Fruit fly (Drosophila melanogaster) whole organism, embryonic: ENCODE data around the gene CG34266.

ENCODE experiments used
- Asciz ChIP-seq: fragments of 200-800 bp; sonication (Bioruptor generic); optimal IDR thresholded peaks from 2 replicates; lab custom pipeline; 2017; ENCODE audit warnings: missing biosample characterization, mild to moderate bottlenecking, missing genetic modification characterization, missing genetic modification reagents
- Atf6 ChIP-seq: fragments of 200-800 bp; sonication (Bioruptor generic); IDR thresholded peaks from 2 replicates; pipeline ENCODE4 v1.3.6; 2022; ENCODE audit warnings: missing biosample characterization, missing genetic modification characterization
- CG10147 ChIP-seq: fragments of 200-800 bp; sonication (Bioruptor generic); optimal IDR thresholded peaks from 2 replicates; lab custom pipeline; 2019; ENCODE audit warnings: missing biosample characterization, mild to moderate bottlenecking, missing genetic modification characterization, moderate library complexity
- CG10431 ChIP-seq: fragments of 200-800 bp; sonication (Bioruptor generic); optimal IDR thresholded peaks from 3 replicates; lab custom pipeline; 2018; ENCODE audit warnings: missing biosample characterization, mild to moderate bottlenecking, missing genetic modification characterization
- CG11504 ChIP-seq: fragments of 200-800 bp; sonication (Bioruptor generic); optimal IDR thresholded peaks from 3 replicates; lab custom pipeline; 2019; ENCODE audit warnings: missing biosample characterization, mild to moderate bottlenecking, missing genetic modification characterization, moderate library complexity
- CG14667 ChIP-seq: fragments of 200-800 bp; sonication (Bioruptor generic); IDR thresholded peaks from 2 replicates; pipeline ENCODE4 v1.3.6; 2022; ENCODE audit warnings: missing biosample characterization, missing genetic modification characterization
- CG15269 ChIP-seq: fragments of 200-800 bp; sonication (Bioruptor generic); optimal IDR thresholded peaks from 2 replicates; lab custom pipeline; 2018; ENCODE audit warnings: missing biosample characterization, mild to moderate bottlenecking, missing genetic modification characterization, moderate library complexity
- CG16813 ChIP-seq: fragments of 200-800 bp; sonication (Bioruptor generic); IDR thresholded peaks from 3 replicates; pipeline ENCODE4 v1.3.6; 2022; ENCODE audit warnings: missing biosample characterization, missing genetic modification characterization; ENCODE audit not compliant: partially characterized antibody
- CG17359 ChIP-seq: fragments of 200-800 bp; sonication (Bioruptor generic); optimal IDR thresholded peaks from 3 replicates; lab custom pipeline; 2018; ENCODE audit warnings: missing biosample characterization, mild to moderate bottlenecking, missing genetic modification characterization, moderate library complexity
- CG17361 ChIP-seq: fragments of 200-800 bp; sonication (Bioruptor generic); IDR thresholded peaks from 3 replicates; pipeline ENCODE4 v1.3.6; 2022; ENCODE audit warnings: missing biosample characterization, missing genetic modification characterization
- CG2678 ChIP-seq: fragments of 200-800 bp; sonication (Bioruptor generic); optimal IDR thresholded peaks from 3 replicates; lab custom pipeline; 2019; ENCODE audit warnings: missing biosample characterization, mild to moderate bottlenecking, missing genetic modification characterization, moderate library complexity
- CG30431 ChIP-seq: fragments of 200-800 bp; sonication (Bioruptor generic); optimal IDR thresholded peaks from 2 replicates; lab custom pipeline; 2017; ENCODE audit warnings: missing biosample characterization, missing genetic modification characterization
- CG31441 ChIP-seq: fragments of 200-800 bp; sonication (Bioruptor generic); IDR thresholded peaks from 2 replicates; pipeline ENCODE4 v1.3.6; 2022; ENCODE audit warnings: missing biosample characterization, missing genetic modification characterization
- CG6689 ChIP-seq: fragments of 200-800 bp; sonication (Bioruptor generic); IDR thresholded peaks from 2 replicates; pipeline ENCODE4 v1.3.6; 2022; ENCODE audit warnings: missing biosample characterization, missing genetic modification characterization
- CG7357 ChIP-seq: fragments of 200-800 bp; sonication (Bioruptor generic); IDR thresholded peaks from 3 replicates; pipeline ENCODE4 v1.3.6; 2022; ENCODE audit warnings: missing biosample characterization, missing genetic modification characterization
- CG8290 ChIP-seq, 3 experiments: fragments of 200-800 bp; sonication (Bioruptor generic); optimal IDR thresholded peaks; 2 replicates each; lab custom pipeline; 2016 to 2019; ENCODE audit warnings: missing biosample characterization in 3 of 3, missing genetic modification characterization in 3 of 3, mild to moderate bottlenecking in 2 of 3, moderate library complexity in 1 of 3
- CG9876 ChIP-seq: fragments of 200-800 bp; sonication (Bioruptor generic); optimal IDR thresholded peaks from 2 replicates; lab custom pipeline; 2016; ENCODE audit warnings: missing biosample characterization, missing genetic modification characterization
- Dek ChIP-seq: fragments of 200-800 bp; sonication (Bioruptor generic); optimal IDR thresholded peaks from 3 replicates; lab custom pipeline; 2019; ENCODE audit warnings: missing biosample characterization, mild to moderate bottlenecking, missing genetic modification characterization, moderate library complexity
- Drgx ChIP-seq: fragments of 200-800 bp; sonication (Bioruptor generic); IDR thresholded peaks from 2 replicates; pipeline ENCODE4 v1.3.6; 2022; ENCODE audit warnings: missing biosample characterization, missing genetic modification characterization
- HLH54F ChIP-seq: fragments of 200-800 bp; sonication (Bioruptor generic); optimal IDR thresholded peaks from 3 replicates; lab custom pipeline; 2016; ENCODE audit warnings: missing biosample characterization, missing genetic modification characterization
- Hr3 ChIP-seq: fragments of 200-800 bp; sonication (Bioruptor generic); optimal IDR thresholded peaks from 3 replicates; lab custom pipeline; 2016; ENCODE audit warnings: missing biosample characterization, missing genetic modification characterization
- Hr51 ChIP-seq, 2 experiments: fragments of 200-800 bp; sonication (Bioruptor generic); optimal IDR thresholded peaks; 2 replicates in 1 of 2; 3 replicates in 1 of 2; lab custom pipeline; 2016 to 2018; ENCODE audit warnings: missing biosample characterization in 2 of 2, missing genetic modification characterization in 2 of 2, mild to moderate bottlenecking in 1 of 2, moderate library complexity in 1 of 2
- Rfx ChIP-seq: fragments of 200-800 bp; sonication (Bioruptor generic); IDR thresholded peaks from 2 replicates; pipeline ENCODE4 v1.3.6; 2022; ENCODE audit warnings: missing biosample characterization, missing genetic modification characterization
- Sox102F ChIP-seq: fragments of 200-800 bp; sonication (Bioruptor generic); optimal IDR thresholded peaks from 2 replicates; lab custom pipeline; 2018; ENCODE audit warnings: missing biosample characterization, mild to moderate bottlenecking, missing genetic modification characterization, moderate library complexity
- Sry-β ChIP-seq: fragments of 200-800 bp; sonication (Bioruptor generic); optimal IDR thresholded peaks from 2 replicates; lab custom pipeline; 2018; ENCODE audit warnings: missing biosample characterization, mild to moderate bottlenecking, missing genetic modification characterization, moderate library complexity
- Trl ChIP-seq, 3 experiments: fragments of >200 bp in 2 of 3; fragments of 200-800 bp in 1 of 3; sonication (Bioruptor generic) in 1 of 3; optimal IDR thresholded peaks; 2 replicates in 1 of 3; 3 replicates in 2 of 3; lab custom pipeline; 2016 to 2017; ENCODE audit warnings: missing biosample characterization in 1 of 3, missing genetic modification characterization in 1 of 3
- al ChIP-seq: fragments of 200-800 bp; sonication (Bioruptor generic); IDR thresholded peaks from 2 replicates; pipeline ENCODE4 v1.3.6; 2022; ENCODE audit warnings: missing biosample characterization, missing genetic modification characterization
- bsh ChIP-seq, 2 experiments: fragments of 200-800 bp; sonication (Bioruptor generic); optimal IDR thresholded peaks; 2 replicates each; lab custom pipeline; 2017 to 2018; ENCODE audit warnings: mild to moderate bottlenecking in 2 of 2, missing biosample characterization in 2 of 2, missing genetic modification characterization in 2 of 2, moderate library complexity in 1 of 2
- crol ChIP-seq: fragments of 200-800 bp; sonication (Bioruptor generic); IDR thresholded peaks from 2 replicates; pipeline ENCODE4 v1.3.6; 2022; ENCODE audit warnings: missing biosample characterization, missing genetic modification characterization
- dmrt99B ChIP-seq: fragments of 200-800 bp; sonication (Bioruptor generic); optimal IDR thresholded peaks from 2 replicates; lab custom pipeline; 2018; ENCODE audit warnings: missing biosample characterization, mild to moderate bottlenecking, missing genetic modification characterization, moderate library complexity
- gce ChIP-seq: fragments of 200-800 bp; sonication (Bioruptor generic); IDR thresholded peaks from 3 replicates; pipeline ENCODE4 v1.3.6; 2022; ENCODE audit warnings: missing biosample characterization, missing genetic modification characterization
- gem ChIP-seq: fragments of 200-800 bp; sonication (Bioruptor generic); optimal IDR thresholded peaks from 2 replicates; lab custom pipeline; 2019; ENCODE audit warnings: missing biosample characterization, mild to moderate bottlenecking, missing genetic modification characterization, moderate library complexity
- jigr1 ChIP-seq: fragments of 200-800 bp; sonication (Bioruptor generic); IDR thresholded peaks from 3 replicates; pipeline ENCODE4 v1.3.6; 2022; ENCODE audit warnings: missing biosample characterization, missing genetic modification characterization
- jumu ChIP-seq: fragments of 200-800 bp; sonication (Bioruptor generic); optimal IDR thresholded peaks from 3 replicates; lab custom pipeline; 2016; ENCODE audit warnings: missing biosample characterization, missing genetic modification characterization
- ken ChIP-seq: fragments of 200-800 bp; sonication (Bioruptor generic); IDR thresholded peaks from 3 replicates; pipeline ENCODE4 v1.3.6; 2022; ENCODE audit warnings: missing biosample characterization, missing genetic modification characterization
- lab ChIP-seq: fragments of 200-800 bp; sonication (Bioruptor generic); optimal IDR thresholded peaks from 3 replicates; lab custom pipeline; 2017; ENCODE audit warnings: missing biosample characterization, missing genetic modification characterization, mild to moderate bottlenecking, moderate library complexity, missing genetic modification reagents
- lola ChIP-seq, 3 experiments: fragments of >200 bp in 2 of 3; fragments of 200-800 bp in 1 of 3; sonication (Bioruptor generic) in 1 of 3; optimal IDR thresholded peaks; 2 replicates each; lab custom pipeline; 2017 to 2019; ENCODE audit warnings: missing biosample characterization in 3 of 3, missing genetic modification characterization in 3 of 3, mild to moderate bottlenecking in 1 of 3, moderate library complexity in 1 of 3
- pros ChIP-seq: fragments of 200-800 bp; sonication (Bioruptor generic); optimal IDR thresholded peaks from 3 replicates; lab custom pipeline; 2019; ENCODE audit warnings: missing biosample characterization, mild to moderate bottlenecking, missing genetic modification characterization, moderate library complexity
- schlank ChIP-seq: fragments of 200-800 bp; sonication (Bioruptor generic); optimal IDR thresholded peaks from 2 replicates; lab custom pipeline; 2018; ENCODE audit warnings: missing biosample characterization, mild to moderate bottlenecking, missing genetic modification characterization
- tll ChIP-seq, 2 experiments: fragments of 200-800 bp in 1 of 2; fragments of >200 bp in 1 of 2; sonication (Bioruptor generic) in 1 of 2; optimal IDR thresholded peaks; 2 replicates each; lab custom pipeline; 2017 to 2019; ENCODE audit warnings: missing biosample characterization in 2 of 2, missing genetic modification characterization in 2 of 2, mild to moderate bottlenecking in 1 of 2, moderate library complexity in 1 of 2
- tup ChIP-seq: fragments of 200-800 bp; sonication (Bioruptor generic); optimal IDR thresholded peaks from 2 replicates; lab custom pipeline; 2016; ENCODE audit warnings: missing biosample characterization, mild to moderate bottlenecking, missing genetic modification characterization, moderate library complexity
- unpg ChIP-seq: fragments of 200-800 bp; sonication (Bioruptor generic); optimal IDR thresholded peaks from 3 replicates; lab custom pipeline; 2018; ENCODE audit warnings: missing biosample characterization, mild to moderate bottlenecking, missing genetic modification characterization, moderate library complexity
- zfh2 ChIP-seq: fragments of 200-800 bp; sonication (Bioruptor generic); optimal IDR thresholded peaks from 2 replicates; lab custom pipeline; 2016; ENCODE audit warnings: missing biosample characterization, missing genetic modification characterization

CG34266 gene

DNA sequence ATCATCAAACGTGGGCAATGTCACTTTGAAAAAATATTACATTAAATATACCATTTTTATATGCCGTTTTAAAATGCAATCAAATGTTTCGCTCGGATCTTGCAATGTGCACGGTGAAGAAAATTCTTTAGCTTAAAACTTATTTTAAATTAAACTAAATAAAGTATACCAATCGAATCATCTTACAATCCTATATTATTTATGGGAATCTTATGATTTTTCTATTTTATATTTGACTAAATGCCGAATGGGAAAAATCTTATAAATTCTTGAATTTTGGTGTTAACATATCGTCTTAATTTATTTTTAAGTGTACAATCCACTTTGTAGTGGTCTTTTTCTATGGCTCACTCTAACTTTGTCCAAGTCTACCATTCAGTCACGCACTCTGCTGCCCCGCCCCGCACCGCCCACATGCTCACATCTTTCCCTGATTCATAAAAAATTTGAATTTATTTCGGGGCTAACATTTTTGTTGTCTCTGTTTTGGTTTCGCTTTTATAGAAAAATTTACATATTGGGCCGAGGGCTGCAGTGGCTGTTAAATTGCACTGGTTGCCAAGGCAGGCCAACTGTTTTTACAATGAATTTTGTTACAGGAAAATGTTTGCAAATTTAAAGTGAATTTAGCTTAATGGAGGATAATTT lies 43.0 kb downstream of the CG34266 start (continued):
- peak; percentile 50 for TF ChIP-seq lab (GFP tag; lab: Kevin White, UChicago)
- no peak for TF ChIP-seq CG14667

DNA sequence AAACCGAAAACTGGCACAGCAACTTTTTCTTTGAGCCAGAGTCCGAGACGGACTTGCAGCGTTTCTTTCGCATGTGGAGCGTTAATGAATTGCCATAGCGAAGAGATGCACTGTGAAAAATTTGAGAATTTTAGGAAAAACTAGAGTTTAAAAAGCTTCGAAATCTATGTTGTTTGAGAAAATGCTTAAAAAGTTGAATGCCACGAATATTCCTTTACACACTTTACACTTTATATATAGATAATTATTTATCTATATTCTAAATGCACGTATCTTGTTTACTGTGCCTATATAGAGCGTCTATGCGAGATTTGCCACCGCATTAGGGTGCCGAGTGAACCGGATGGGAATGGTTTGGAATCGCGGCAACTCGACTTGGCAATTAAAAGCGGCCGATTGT lies 44.3 kb downstream of the CG34266 start:
- no peak for TF ChIP-seq lola (GFP tag; optimal IDR thresholded peaks at IDR 0.05; lab: Kevin White, UChicago)
- no peak for TF ChIP-seq CG8290 (GFP tag; optimal IDR thresholded peaks at IDR 0.05; lab: Kevin White, UChicago)
- TF ChIP-seq CG8290 (tag; optimal IDR thresholded peaks at IDR 0.05; lab: Kevin White, UChicago), result no peak
- TF ChIP-seq unpg (GFP tag; lab: Kevin White, UChicago), result peak; percentile 13
- TF ChIP-seq CG11504, result peak; percentile 36
- 0 out of 2 replicates have a peak, but pooled peaks have one; percentile 18 for TF ChIP-seq CG31441
- no peak for TF ChIP-seq tll (GFP tag; optimal IDR thresholded peaks at IDR 0.05; lab: Kevin White, UChicago)
- TF ChIP-seq CG17361 (GFP tag; lab: Robert Waterston, UW), result 0 out of 3 replicates have a peak, but pooled peaks have one; percentile 39
- TF ChIP-seq Sry-β (GFP tag; lab: Kevin White, UChicago), result no peak
- TF ChIP-seq crol, result no peak
- no peak for TF ChIP-seq CG9876 (GFP tag; lab: Kevin White, UChicago)
- no peak for TF ChIP-seq jigr1 (GFP tag; lab: Robert Waterston, UW)
- TF ChIP-seq CG10147 (GFP tag; lab: Kevin White, UChicago), result no peak
- peak; percentile 93 for TF ChIP-seq Drgx
- TF ChIP-seq ken (GFP tag; lab: Robert Waterston, UW), result no peak
- no peak for TF ChIP-seq schlank
- no peak for TF ChIP-seq HLH54F (GFP tag; lab: Kevin White, UChicago)
- TF ChIP-seq CG15269 (tag; lab: Kevin White, UChicago), result peak; percentile 12
- TF ChIP-seq gce (GFP tag; lab: Robert Waterston, UW), result no peak
- no peak for TF ChIP-seq Rfx (GFP tag; lab: Robert Waterston, UW)
- no peak for TF ChIP-seq al (GFP tag; lab: Robert Waterston, UW)
- TF ChIP-seq gem, result peak; percentile 42
- no peak for TF ChIP-seq tup (GFP tag; lab: Kevin White, UChicago)
- TF ChIP-seq dmrt99B, result peak; percentile 51
- peak in 1 of 2 experiments; percentile 68 for TF ChIP-seq bsh (GFP tag; optimal IDR thresholded peaks at IDR 0.05; lab: Kevin White, UChicago)
- no peak for TF ChIP-seq jumu (GFP tag; lab: Kevin White, UChicago)
- TF ChIP-seq Atf6, result no peak
- TF ChIP-seq CG10431 (GFP tag; lab: Kevin White, UChicago), result no peak
- no peak for TF ChIP-seq pros (GFP tag; lab: Kevin White, UChicago)
- TF ChIP-seq Trl (optimal IDR thresholded peaks at IDR 0.05; lab: Kevin White, UChicago), result no peak
- TF ChIP-seq Trl (GFP tag; optimal IDR thresholded peaks at IDR 0.05; lab: Kevin White, UChicago), result no peak
- TF ChIP-seq Sox102F (GFP tag; lab: Kevin White, UChicago), result peak; percentile 52
- TF ChIP-seq Asciz, result peak; percentile 24
- TF ChIP-seq zfh2, result no peak
- TF ChIP-seq Hr3 (GFP tag; lab: Kevin White, UChicago), result no peak
- 0 out of 2 replicates have a peak, but pooled peaks have one; percentile 22 for TF ChIP-seq CG6689
- no peak for TF ChIP-seq Dek (tag; lab: Kevin White, UChicago)
- TF ChIP-seq CG16813, result no peak
- TF ChIP-seq CG30431, result no peak
- peak in 1 of 2 experiments; percentile 60 for TF ChIP-seq Hr51 (GFP tag; optimal IDR thresholded peaks at IDR 0.05; lab: Kevin White, UChicago)
- peak; percentile 17 for TF ChIP-seq CG17359 (tag; lab: Kevin White, UChicago)
- TF ChIP-seq CG2678, result peak; percentile 31
- 0 out of 3 replicates have a peak, but pooled peaks have one; percentile 42 for TF ChIP-seq CG7357 (GFP tag; lab: Robert Waterston, UW)
